Worm (Caenorhabditis elegans) whole organism, L2 larva: ENCODE results near the gene tdpo-1.
A peak's percentile ranks its signal among the peaks of the same experiment; 100 is the strongest.

Experiments used
- C34F6.9 ChIP-seq: fragments of 150-350 bp; optimal IDR thresholded peaks from 2 replicates; lab custom pipeline; 2014; ENCODE audit warnings: missing biosample characterization, missing genetic modification characterization
- F13H6.1 ChIP-seq: sonication (generic microtip); optimal IDR thresholded peaks from 2 replicates; lab custom pipeline; 2016; ENCODE audit warnings: missing genetic modification characterization, missing compliant biosample characterization
- R02D3.7 ChIP-seq: fragments of 150-350 bp; optimal IDR thresholded peaks from 2 replicates; lab custom pipeline; 2014; ENCODE audit warnings: missing biosample characterization, missing genetic modification characterization
- Y55F3AM.14 ChIP-seq: fragments of 200-800 bp; sonication (Bioruptor generic); optimal IDR thresholded peaks from 2 replicates; lab custom pipeline; 2018; ENCODE audit warnings: mild to moderate bottlenecking, missing genetic modification characterization, missing compliant biosample characterization
- ZK546.5 ChIP-seq: sonication (generic microtip); optimal IDR thresholded peaks from 2 replicates; lab custom pipeline; 2017; ENCODE audit warnings: missing biosample characterization, missing genetic modification characterization
- alr-1 ChIP-seq: fragments of 150-350 bp; optimal IDR thresholded peaks from 2 replicates; lab custom pipeline; 2014; ENCODE audit warnings: missing biosample characterization, missing genetic modification characterization
- aly-2 ChIP-seq: fragments of 150-350 bp; optimal IDR thresholded peaks from 2 replicates; lab custom pipeline; 2014; ENCODE audit warnings: missing biosample characterization, missing genetic modification characterization
- blmp-1 ChIP-seq: sonication (generic microtip); optimal IDR thresholded peaks from 2 replicates; lab custom pipeline; 2017; ENCODE audit warnings: missing genetic modification characterization, mild to moderate bottlenecking, missing compliant biosample characterization, antibody characterized with exemption, moderate library complexity; ENCODE audit not compliant: insufficient read depth
- ceh-82 ChIP-seq: fragments of 150-350 bp; optimal IDR thresholded peaks from 2 replicates; lab custom pipeline; 2014; ENCODE audit warnings: missing biosample characterization, missing genetic modification characterization
- crh-2 ChIP-seq: sonication (generic microtip); optimal IDR thresholded peaks from 2 replicates; lab custom pipeline; 2017; ENCODE audit warnings: missing biosample characterization, missing genetic modification characterization
- egl-27 ChIP-seq: sonication (generic microtip); optimal IDR thresholded peaks from 3 replicates; lab custom pipeline; 2017; ENCODE audit warnings: missing biosample characterization, missing genetic modification reagents, missing genetic modification characterization
- elt-1 ChIP-seq: fragments of 150-350 bp; optimal IDR thresholded peaks from 2 replicates; lab custom pipeline; 2014; ENCODE audit warnings: missing biosample characterization, missing genetic modification characterization
- elt-3 ChIP-seq: sonication (generic microtip); optimal IDR thresholded peaks from 2 replicates; lab custom pipeline; 2017; ENCODE audit warnings: missing biosample characterization, missing genetic modification characterization
- lin-11 ChIP-seq: fragments of 150-350 bp; sonication (generic microtip); optimal IDR thresholded peaks from 2 replicates; lab custom pipeline; 2014; ENCODE audit warnings: missing biosample characterization, missing genetic modification characterization, inconsistent platforms, mixed read lengths
- lin-13 ChIP-seq: fragments of 150-350 bp; optimal IDR thresholded peaks from 2 replicates; lab custom pipeline; 2014; ENCODE audit warnings: missing biosample characterization, missing genetic modification reagents, missing genetic modification characterization
- lin-39 ChIP-seq: fragments of 150-350 bp; optimal IDR thresholded peaks from 2 replicates; lab custom pipeline; 2014; ENCODE audit warnings: missing biosample characterization, missing genetic modification reagents, missing genetic modification characterization
- lsy-2 ChIP-seq, 2 experiments: fragments of 150-350 bp in 1 of 2; sonication (generic microtip) in 1 of 2; optimal IDR thresholded peaks; 2 replicates each; lab custom pipeline; 2014 to 2017; ENCODE audit warnings: missing biosample characterization in 2 of 2, missing genetic modification characterization in 2 of 2
- mab-5 ChIP-seq: fragments of 150-350 bp; optimal IDR thresholded peaks from 2 replicates; lab custom pipeline; 2014; ENCODE audit warnings: missing biosample characterization, missing genetic modification characterization
- mbf-1 ChIP-seq: sonication (generic microtip); optimal IDR thresholded peaks from 2 replicates; lab custom pipeline; 2017; ENCODE audit warnings: missing biosample characterization, missing genetic modification characterization
- mdl-1 ChIP-seq, 2 experiments: fragments of 150-350 bp in 1 of 2; sonication (generic microtip) in 1 of 2; optimal IDR thresholded peaks; 2 replicates each; lab custom pipeline; 2017; ENCODE audit warnings: missing biosample characterization in 2 of 2, missing genetic modification characterization in 2 of 2
- nhr-10 ChIP-seq: sonication (generic microtip); optimal IDR thresholded peaks from 2 replicates; lab custom pipeline; 2017; ENCODE audit warnings: missing biosample characterization, missing genetic modification characterization
- nhr-11 ChIP-seq: fragments of 150-350 bp; optimal IDR thresholded peaks from 2 replicates; lab custom pipeline; 2014; ENCODE audit warnings: missing biosample characterization, missing genetic modification characterization
- nhr-12 ChIP-seq: fragments of 150-350 bp; optimal IDR thresholded peaks from 2 replicates; lab custom pipeline; 2014; ENCODE audit warnings: missing biosample characterization, missing genetic modification characterization
- nhr-129 ChIP-seq: fragments of 150-350 bp; optimal IDR thresholded peaks from 2 replicates; lab custom pipeline; 2014; ENCODE audit warnings: missing biosample characterization, missing genetic modification characterization
- nhr-21 ChIP-seq: fragments of 150-350 bp; optimal IDR thresholded peaks from 2 replicates; lab custom pipeline; 2014; ENCODE audit warnings: missing biosample characterization, missing genetic modification characterization
- nhr-23 ChIP-seq: fragments of 150-350 bp; optimal IDR thresholded peaks from 2 replicates; lab custom pipeline; 2014; ENCODE audit warnings: missing biosample characterization, missing genetic modification reagents, missing genetic modification characterization
- nhr-237 ChIP-seq: fragments of 150-350 bp; optimal IDR thresholded peaks from 2 replicates; lab custom pipeline; 2014; ENCODE audit warnings: missing biosample characterization, missing genetic modification characterization
- nhr-6 ChIP-seq: fragments of 150-350 bp; optimal IDR thresholded peaks from 2 replicates; lab custom pipeline; 2014; ENCODE audit warnings: missing biosample characterization, missing genetic modification characterization
- nhr-77 ChIP-seq: fragments of 150-350 bp; optimal IDR thresholded peaks from 2 replicates; lab custom pipeline; 2014; ENCODE audit warnings: missing biosample characterization, missing genetic modification characterization
- peb-1 ChIP-seq: fragments of 150-350 bp; optimal IDR thresholded peaks from 2 replicates; lab custom pipeline; 2014; ENCODE audit warnings: missing biosample characterization, missing genetic modification characterization
- skn-1 ChIP-seq: sonication (generic microtip); optimal IDR thresholded peaks from 2 replicates; lab custom pipeline; 2017; ENCODE audit warnings: missing biosample characterization, missing genetic modification characterization
- sma-9 ChIP-seq, 2 experiments: fragments of 150-350 bp in 1 of 2; sonication (generic microtip) in 1 of 2; optimal IDR thresholded peaks; 2 replicates each; lab custom pipeline; 2014 to 2016; ENCODE audit warnings: missing genetic modification characterization in 2 of 2, mild to moderate bottlenecking in 1 of 2, missing biosample characterization in 1 of 2, missing compliant biosample characterization in 1 of 2, missing genetic modification reagents in 1 of 2, moderate library complexity in 1 of 2
- snpc-4 ChIP-seq: fragments of 150-350 bp; optimal IDR thresholded peaks from 2 replicates; lab custom pipeline; 2014; ENCODE audit warnings: missing biosample characterization, missing genetic modification characterization
- unc-39 ChIP-seq: fragments of 150-350 bp; optimal IDR thresholded peaks from 2 replicates; lab custom pipeline; 2014; ENCODE audit warnings: missing biosample characterization, missing genetic modification characterization
- unc-55 ChIP-seq: fragments of 150-350 bp; sonication (generic microtip); optimal IDR thresholded peaks from 3 replicates; lab custom pipeline; 2014; ENCODE audit warnings: missing biosample characterization, missing genetic modification reagents, missing genetic modification characterization
- ztf-1 ChIP-seq: fragments of 200-800 bp; sonication (Bioruptor generic); conservative IDR thresholded peaks from 2 replicates; pipeline ENCODE4 v1.3.6; 2022; ENCODE audit warnings: missing genetic modification characterization, missing compliant biosample characterization
- ztf-11 ChIP-seq: sonication (generic microtip); optimal IDR thresholded peaks from 2 replicates; lab custom pipeline; 2017; ENCODE audit warnings: missing biosample characterization, missing genetic modification characterization
- ztf-4 ChIP-seq: fragments of 150-350 bp; optimal IDR thresholded peaks from 2 replicates; lab custom pipeline; 2014; ENCODE audit warnings: missing biosample characterization, missing genetic modification characterization

tdpo-1 gene

DNA sequence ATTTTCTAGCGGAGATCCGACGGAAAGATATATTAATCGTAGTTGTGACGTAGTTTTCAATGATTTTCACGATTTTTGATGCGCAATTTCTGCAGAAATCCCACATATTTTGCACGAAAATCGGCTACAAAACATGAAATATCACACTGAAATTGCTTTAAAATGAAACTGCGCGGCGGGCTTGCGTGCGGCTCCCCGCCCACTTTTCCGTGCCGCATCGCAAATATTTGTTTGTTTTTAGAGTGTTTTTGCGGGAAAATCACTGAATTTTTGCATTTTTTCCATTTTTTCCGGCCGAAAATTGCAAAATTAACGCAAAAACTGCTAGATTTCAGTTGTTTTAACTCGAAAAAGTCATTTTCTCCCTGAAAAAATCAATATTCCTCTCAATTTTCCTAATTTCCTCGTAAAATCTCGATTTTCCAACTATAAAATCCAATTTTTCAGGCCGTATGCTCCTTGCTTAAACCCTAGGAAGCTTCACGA, 21.4 kb downstream of the tdpo-1 start, which contains the start of gene Y76B12C.6:
Y76B12C.6 (plus strand) TSS at position 436 of the 486 bp plus-strand sequence.
- TF ChIP-seq F13H6.1 (tag; lab: Kevin White, UChicago) (peak; percentile 30), nhr-10 (tag; lab: Kevin White, UChicago) (no peak), unc-55 (GFP tag; lab: Kevin White, UChicago) (peak; percentile 51), ztf-1 (GFP tag; lab: Robert Waterston, UW) (no peak), lsy-2 (tag; optimal IDR thresholded peaks at IDR 0.05; lab: Kevin White, UChicago) (peak in 1 of 2 experiments; percentile 7), ceh-82 (tag; lab: Kevin White, UChicago) (no peak), sma-9 (GFP tag; optimal IDR thresholded peaks at IDR 0.05; lab: Kevin White, UChicago) (no peak), sma-9 (tag; optimal IDR thresholded peaks at IDR 0.05; lab: Kevin White, UChicago) (no peak), lin-11 (tag; lab: Kevin White, UChicago) (peak; percentile 1), blmp-1 (tag; lab: Kevin White, UChicago) (no peak), mdl-1 (tag; optimal IDR thresholded peaks at IDR 0.05; lab: Kevin White, UChicago) (no peak), nhr-77 (no peak)

DNA sequence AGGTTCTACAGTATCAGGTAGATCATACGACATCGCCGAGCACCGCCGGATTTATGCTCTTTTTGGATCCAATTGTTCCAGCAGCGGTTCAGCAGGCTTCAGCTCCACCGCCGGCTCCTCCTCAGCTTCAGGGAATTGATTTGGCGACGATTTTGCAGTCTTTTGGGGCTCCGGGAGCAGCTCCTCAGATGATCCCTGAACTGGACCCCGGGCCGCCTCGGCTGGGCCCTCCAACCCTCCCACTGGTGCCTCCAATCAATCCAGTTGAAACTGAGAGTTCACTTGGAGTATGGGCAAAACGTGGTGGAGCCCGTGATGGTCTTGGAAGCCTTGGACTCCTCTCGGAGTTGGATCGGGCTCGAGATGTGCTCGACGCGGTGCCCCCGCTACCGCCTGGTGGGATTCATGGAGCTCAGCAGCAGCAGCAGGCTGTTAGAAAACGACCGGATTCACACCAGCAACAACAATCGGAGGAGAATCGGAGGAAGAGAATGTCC, 31.2 kb downstream of the tdpo-1 start:
- TF ChIP-seq C34F6.9 (tag; lab: Kevin White, UChicago) (no peak), nhr-12 (tag; lab: Kevin White, UChicago) (no peak), nhr-23 (tag; lab: Kevin White, UChicago) (no peak), ceh-82 (tag; lab: Kevin White, UChicago) (no peak), ztf-11 (tag; lab: Kevin White, UChicago) (no peak), elt-3 (tag; lab: Kevin White, UChicago) (no peak), crh-2 (tag; lab: Kevin White, UChicago) (no peak), aly-2 (tag; lab: Kevin White, UChicago) (no peak), Y55F3AM.14 (GFP tag; lab: Kevin White, UChicago) (no peak), unc-39 (tag; lab: Kevin White, UChicago) (no peak), peb-1 (tag; lab: Kevin White, UChicago) (no peak), mbf-1 (tag; lab: Kevin White, UChicago) (no peak)

DNA sequence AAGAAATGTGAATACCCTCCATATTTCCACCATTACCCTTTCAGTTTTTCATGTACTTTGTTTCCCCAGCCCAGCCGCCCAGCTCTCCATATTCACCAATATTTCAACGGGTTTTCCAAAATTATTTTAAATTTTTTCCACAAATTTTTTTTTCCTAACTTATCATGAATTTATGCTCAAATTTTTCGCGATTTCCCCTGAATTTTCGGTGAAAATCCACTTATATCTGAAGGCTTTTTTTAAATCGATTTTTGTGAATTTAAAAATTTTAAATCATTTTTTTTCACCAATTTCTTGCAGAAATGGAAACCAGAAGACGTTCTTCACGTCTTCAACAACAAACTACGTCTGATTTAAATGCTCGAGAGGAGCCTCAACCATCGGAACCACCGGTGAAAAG, 33.1 kb downstream of the tdpo-1 start, which contains the start of gene xpc-1:
xpc-1 (plus strand) TSS at position 301 of the 400 bp plus-strand sequence.
- TF ChIP-seq elt-3 (tag; lab: Kevin White, UChicago) (no peak), lsy-2 (tag; optimal IDR thresholded peaks at IDR 0.05; lab: Kevin White, UChicago) (no peak)

DNA sequence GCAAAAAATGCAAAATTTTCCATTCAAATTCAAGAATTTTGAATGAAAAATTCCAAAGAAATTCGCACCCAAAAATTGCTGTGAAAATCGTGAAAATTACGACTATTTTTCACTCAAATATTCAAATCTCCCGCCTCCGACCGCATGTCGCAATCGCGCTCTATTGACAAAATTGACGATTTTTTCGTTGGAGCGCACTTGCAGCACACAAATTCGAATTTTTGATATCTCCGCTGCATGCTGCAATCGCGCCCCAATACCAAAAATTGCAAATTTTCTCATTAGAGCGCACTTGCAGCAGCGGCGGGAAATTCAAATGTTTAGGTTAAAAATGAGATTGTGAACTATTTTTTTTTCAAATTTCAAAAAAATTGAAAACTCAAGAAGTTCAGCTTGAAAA, 38.1 kb downstream of the tdpo-1 start:
- no peak for TF ChIP-seq egl-27 (tag; lab: Kevin White, UChicago)
- TF ChIP-seq nhr-11 (tag; lab: Kevin White, UChicago) = no peak
- TF ChIP-seq alr-1 (tag; lab: Kevin White, UChicago) = no peak
- no peak for TF ChIP-seq R02D3.7 (tag; lab: Kevin White, UChicago)
- TF ChIP-seq ztf-4 (tag; lab: Kevin White, UChicago) = no peak
- no peak for TF ChIP-seq ztf-1 (GFP tag; lab: Robert Waterston, UW)
- no peak for TF ChIP-seq F13H6.1 (tag; lab: Kevin White, UChicago)
- no peak for TF ChIP-seq peb-1 (tag; lab: Kevin White, UChicago)
- TF ChIP-seq C34F6.9 (tag; lab: Kevin White, UChicago) = no peak
- TF ChIP-seq lin-13 (GFP tag; lab: Kevin White, UChicago) = no peak
- no peak for TF ChIP-seq mbf-1 (tag; lab: Kevin White, UChicago)
- TF ChIP-seq, all 48 proteins: peak for 0

DNA sequence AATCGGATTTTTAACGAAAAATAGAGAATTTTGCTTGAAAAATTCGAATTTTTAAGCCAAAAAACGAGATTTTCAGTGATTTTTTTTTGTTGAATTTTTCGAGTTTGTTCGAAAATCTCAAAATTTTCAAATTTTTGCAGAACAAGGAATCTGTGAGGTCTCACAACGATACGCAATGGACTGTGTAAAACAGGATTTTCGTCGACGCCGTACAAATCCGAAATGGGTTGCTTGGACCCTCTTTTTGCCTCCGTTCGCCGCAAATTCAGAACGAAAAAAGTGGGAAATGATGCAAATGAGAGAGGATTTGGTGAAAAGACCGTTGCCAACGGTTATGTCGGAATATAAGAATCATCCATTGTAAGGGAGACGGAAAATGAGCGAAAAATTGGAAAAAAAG, 42.6 kb downstream of the tdpo-1 start:
- TF ChIP-seq R02D3.7 (tag; lab: Kevin White, UChicago) (no peak), aly-2 (tag; lab: Kevin White, UChicago) (no peak), mab-5 (tag; lab: Kevin White, UChicago) (no peak), nhr-6 (tag; lab: Kevin White, UChicago) (no peak), nhr-237 (tag; lab: Kevin White, UChicago) (no peak), elt-3 (tag; lab: Kevin White, UChicago) (no peak), elt-1 (tag; lab: Kevin White, UChicago) (no peak), alr-1 (tag; lab: Kevin White, UChicago) (no peak), ZK546.5 (no peak), mdl-1 (tag; optimal IDR thresholded peaks at IDR 0.05; lab: Kevin White, UChicago) (no peak), nhr-21 (no peak), snpc-4 (tag; lab: Kevin White, UChicago) (no peak), nhr-129 (tag; lab: Kevin White, UChicago) (no peak), nhr-11 (tag; lab: Kevin White, UChicago) (no peak), nhr-77 (no peak), skn-1 (tag; lab: Kevin White, UChicago) (no peak), sma-9 (GFP tag; optimal IDR thresholded peaks at IDR 0.05; lab: Kevin White, UChicago) (no peak), sma-9 (tag; optimal IDR thresholded peaks at IDR 0.05; lab: Kevin White, UChicago) (no peak), lin-39 (tag; lab: Kevin White, UChicago) (no peak)
